Worm (Caenorhabditis elegans) whole organism, L4 larva: ENCODE results near the gene bnc-1.

Experiments
- F44E2.7 ChIP-seq: fragments of 200-800 bp; sonication (Bioruptor generic); IDR thresholded peaks from 2 replicates; pipeline ENCODE4 v2.1.2; 2022; ENCODE audit warnings: missing genetic modification characterization, missing compliant biosample characterization
- R02D3.7 ChIP-seq: fragments of 150-350 bp; sonication (generic microtip); optimal IDR thresholded peaks from 3 replicates; lab custom pipeline; 2014; ENCODE audit warnings: missing biosample characterization, missing genetic modification characterization
- T20F7.1 ChIP-seq: fragments of 200-800 bp; sonication (Bioruptor generic); optimal IDR thresholded peaks from 2 replicates; lab custom pipeline; 2018; ENCODE audit warnings: mild to moderate bottlenecking, missing genetic modification characterization, missing compliant biosample characterization
- T26A8.4 ChIP-seq: fragments of 200-800 bp; sonication (Bioruptor generic); IDR thresholded peaks from 2 replicates; pipeline ENCODE4 v1.3.6; 2022; ENCODE audit warnings: missing genetic modification characterization, missing compliant biosample characterization
- Y48G9A.11 ChIP-seq: fragments of 200-800 bp; sonication (Bioruptor generic); IDR thresholded peaks from 2 replicates; pipeline ENCODE4 v1.3.6; 2022; ENCODE audit warnings: missing genetic modification reagents, missing genetic modification characterization, missing compliant biosample characterization
- Y5F2A.4 ChIP-seq: fragments of 200-800 bp; sonication (Bioruptor generic); optimal IDR thresholded peaks from 2 replicates; lab custom pipeline; 2018; ENCODE audit warnings: mild to moderate bottlenecking, missing genetic modification characterization, missing compliant biosample characterization
- Y75B8A.6 ChIP-seq: fragments of 200-800 bp; sonication (Bioruptor generic); IDR thresholded peaks from 2 replicates; pipeline ENCODE4 v1.3.6; 2022; ENCODE audit warnings: missing genetic modification reagents, missing genetic modification characterization, missing compliant biosample characterization
- ZK546.5 ChIP-seq, 2 experiments: sonication (generic microtip); optimal IDR thresholded peaks; 2 replicates each; lab custom pipeline; 2017; ENCODE audit warnings: missing biosample characterization in 2 of 2, missing genetic modification characterization in 2 of 2
- aha-1 ChIP-seq: fragments of 150-350 bp; peaks from one replicate; lab custom pipeline; 2014; ENCODE audit warnings: missing biosample characterization, missing genetic modification characterization
- aly-2 ChIP-seq: sonication (generic microtip); optimal IDR thresholded peaks from 2 replicates; lab custom pipeline; 2018; ENCODE audit warnings: missing biosample characterization, missing genetic modification characterization
- attf-4 ChIP-seq: sonication (generic microtip); optimal IDR thresholded peaks from 3 replicates; lab custom pipeline; 2017; ENCODE audit warnings: missing biosample characterization, missing genetic modification characterization
- ceh-28 ChIP-seq: fragments of 150-350 bp; optimal IDR thresholded peaks from 2 replicates; lab custom pipeline; 2014; ENCODE audit warnings: missing biosample characterization, missing genetic modification reagents, missing genetic modification characterization
- ceh-32 ChIP-seq: sonication (generic microtip); optimal IDR thresholded peaks from 2 replicates; lab custom pipeline; 2016; ENCODE audit warnings: mild to moderate bottlenecking, missing genetic modification characterization, missing compliant biosample characterization; ENCODE audit not compliant: poor library complexity
- ceh-44 ChIP-seq: fragments of 200-800 bp; sonication (Bioruptor generic); IDR thresholded peaks from 2 replicates; pipeline ENCODE4 v1.3.6; 2022; ENCODE audit warnings: missing genetic modification reagents, missing genetic modification characterization, missing compliant biosample characterization
- ctbp-1 ChIP-seq: fragments of 200-800 bp; sonication (Bioruptor generic); IDR thresholded peaks from 2 replicates; pipeline ENCODE4 v1.3.6; 2022; ENCODE audit warnings: missing genetic modification reagents, missing genetic modification characterization, missing compliant biosample characterization
- dmd-6 ChIP-seq: fragments of 200-800 bp; sonication (Bioruptor generic); IDR thresholded peaks from 2 replicates; pipeline ENCODE4 v1.3.6; 2022; ENCODE audit warnings: missing genetic modification reagents, missing genetic modification characterization, missing compliant biosample characterization
- dmd-9 ChIP-seq: fragments of 200-800 bp; sonication (Bioruptor generic); IDR thresholded peaks from 2 replicates; pipeline ENCODE4 v1.3.6; 2022; ENCODE audit warnings: missing genetic modification reagents, missing genetic modification characterization, missing compliant biosample characterization
- dpl-1 ChIP-seq: fragments of 150-350 bp; optimal IDR thresholded peaks from 2 replicates; lab custom pipeline; 2014; ENCODE audit warnings: missing biosample characterization, missing genetic modification reagents, missing genetic modification characterization
- dve-1 ChIP-seq: sonication (generic microtip); optimal IDR thresholded peaks from 2 replicates; lab custom pipeline; 2017; ENCODE audit warnings: antibody characterized with exemption, mild to moderate bottlenecking, missing genetic modification characterization, missing compliant biosample characterization; ENCODE audit not compliant: insufficient read depth
- fos-1 ChIP-seq: fragments of 150-350 bp; optimal IDR thresholded peaks from 2 replicates; lab custom pipeline; 2014; ENCODE audit warnings: missing biosample characterization, missing genetic modification characterization
- hif-1 ChIP-seq, 2 experiments: sonication (generic microtip); optimal IDR thresholded peaks; 2 replicates each; lab custom pipeline; 2016 to 2017; ENCODE audit warnings: missing compliant biosample characterization in 2 of 2, missing genetic modification characterization in 2 of 2, missing genetic modification reagents in 2 of 2, missing genotype in 2 of 2, mild to moderate bottlenecking in 1 of 2
- hlh-30 ChIP-seq: sonication (generic microtip); optimal IDR thresholded peaks from 2 replicates; lab custom pipeline; 2017; ENCODE audit warnings: antibody characterized with exemption, mild to moderate bottlenecking, missing genetic modification characterization, missing compliant biosample characterization; ENCODE audit not compliant: insufficient read depth
- jun-1 ChIP-seq: fragments of 150-350 bp; optimal IDR thresholded peaks from 2 replicates; lab custom pipeline; 2014; ENCODE audit warnings: missing biosample characterization, missing genetic modification reagents, missing genetic modification characterization
- lim-7 ChIP-seq: fragments of 200-800 bp; sonication (Bioruptor generic); IDR thresholded peaks from 2 replicates; pipeline ENCODE4 v1.3.6; 2022; ENCODE audit warnings: missing genetic modification characterization, missing compliant biosample characterization
- lin-13 ChIP-seq: fragments of 150-350 bp; optimal IDR thresholded peaks from 2 replicates; lab custom pipeline; 2014; ENCODE audit warnings: missing biosample characterization, missing genetic modification reagents, missing genetic modification characterization
- lin-38 ChIP-seq: fragments of 200-800 bp; sonication (Bioruptor generic); IDR thresholded peaks from 2 replicates; pipeline ENCODE4 v1.3.6; 2022; ENCODE audit warnings: missing genetic modification reagents, missing genetic modification characterization, missing compliant biosample characterization
- lin-39 ChIP-seq: fragments of 150-350 bp; optimal IDR thresholded peaks from 2 replicates; lab custom pipeline; 2014; ENCODE audit warnings: missing biosample characterization, missing genetic modification reagents, missing genetic modification characterization
- lir-3 ChIP-seq: sonication (generic microtip); optimal IDR thresholded peaks from 2 replicates; lab custom pipeline; 2016; ENCODE audit warnings: mild to moderate bottlenecking, missing genetic modification characterization, missing compliant biosample characterization
- mdl-1 ChIP-seq, 2 experiments: fragments of 150-350 bp in 1 of 2; sonication (generic microtip) in 1 of 2; optimal IDR thresholded peaks; 2 replicates each; lab custom pipeline; 2014 to 2017; ENCODE audit warnings: missing biosample characterization in 2 of 2, missing genetic modification characterization in 2 of 2
- mdt-29 ChIP-seq: fragments of 200-800 bp; sonication (Bioruptor generic); IDR thresholded peaks from 2 replicates; pipeline ENCODE4 v1.3.6; 2022; ENCODE audit warnings: missing genetic modification reagents, missing genetic modification characterization, missing compliant biosample characterization
- mep-1 ChIP-seq: fragments of 150-350 bp; sonication (generic microtip); optimal IDR thresholded peaks from 3 replicates; lab custom pipeline; 2014; ENCODE audit warnings: missing biosample characterization, missing genetic modification characterization
- mes-2 ChIP-seq: sonication (generic microtip); optimal IDR thresholded peaks from 2 replicates; lab custom pipeline; 2016; ENCODE audit warnings: missing genotype, mild to moderate bottlenecking, missing genetic modification characterization, missing compliant biosample characterization; ENCODE audit not compliant: poor library complexity, severe bottlenecking
- mxl-2 ChIP-seq: fragments of 200-800 bp; sonication (Bioruptor generic); conservative IDR thresholded peaks from 2 replicates; pipeline ENCODE4 v1.3.6; 2022; ENCODE audit warnings: missing genetic modification reagents, missing genetic modification characterization, missing compliant biosample characterization
- nhr-10 ChIP-seq: fragments of 150-350 bp; optimal IDR thresholded peaks from 2 replicates; lab custom pipeline; 2014; ENCODE audit warnings: missing biosample characterization, missing genetic modification characterization
- nhr-111 ChIP-seq: fragments of 200-800 bp; sonication (Bioruptor generic); optimal IDR thresholded peaks from 2 replicates; lab custom pipeline; 2018; ENCODE audit warnings: mild to moderate bottlenecking, missing genetic modification characterization, missing compliant biosample characterization
- nhr-25 ChIP-seq: sonication (generic microtip); optimal IDR thresholded peaks from 2 replicates; lab custom pipeline; 2017; ENCODE audit warnings: missing genetic modification characterization, mild to moderate bottlenecking, missing compliant biosample characterization, antibody characterized with exemption, moderate library complexity, borderline replicate concordance; ENCODE audit not compliant: insufficient read depth
- nhr-41 ChIP-seq: fragments of 200-800 bp; sonication (Bioruptor generic); IDR thresholded peaks from 2 replicates; pipeline ENCODE4 v1.3.6; 2022; ENCODE audit warnings: missing genetic modification reagents, missing genetic modification characterization, missing compliant biosample characterization
- nhr-42 ChIP-seq: fragments of 200-800 bp; sonication (Bioruptor generic); IDR thresholded peaks from 2 replicates; pipeline ENCODE4 v1.3.6; 2022; ENCODE audit warnings: missing genetic modification characterization, missing compliant biosample characterization
- nhr-48 ChIP-seq: sonication (generic microtip); optimal IDR thresholded peaks from 2 replicates; lab custom pipeline; 2016; ENCODE audit warnings: mild to moderate bottlenecking, missing genetic modification characterization, missing compliant biosample characterization
- nhr-77 ChIP-seq: fragments of 150-350 bp; optimal IDR thresholded peaks from 2 replicates; lab custom pipeline; 2014; ENCODE audit warnings: missing biosample characterization, missing genetic modification characterization
- php-3 ChIP-seq: fragments of 200-800 bp; sonication (Bioruptor generic); IDR thresholded peaks from 2 replicates; pipeline ENCODE4 v1.3.6; 2022; ENCODE audit warnings: missing genetic modification reagents, missing genetic modification characterization, missing compliant biosample characterization
- pqm-1 ChIP-seq: sonication (generic microtip); optimal IDR thresholded peaks from 2 replicates; lab custom pipeline; 2017; ENCODE audit warnings: missing biosample characterization, missing genetic modification characterization
- saeg-2 ChIP-seq: fragments of 200-800 bp; sonication (Bioruptor generic); IDR thresholded peaks from 2 replicates; pipeline ENCODE4 v1.3.6; 2022; ENCODE audit warnings: missing genetic modification reagents, missing genetic modification characterization, missing compliant biosample characterization
- sdz-12 ChIP-seq: fragments of 200-800 bp; sonication (Bioruptor generic); optimal IDR thresholded peaks from 2 replicates; lab custom pipeline; 2018; ENCODE audit warnings: mild to moderate bottlenecking, missing genetic modification characterization, missing compliant biosample characterization
- skn-1 ChIP-seq: fragments of 150-350 bp; optimal IDR thresholded peaks from 2 replicates; lab custom pipeline; 2014; ENCODE audit warnings: missing biosample characterization, missing genetic modification characterization
- snpc-4 ChIP-seq: fragments of 150-350 bp; optimal IDR thresholded peaks from 2 replicates; lab custom pipeline; 2014; ENCODE audit warnings: missing biosample characterization, missing genetic modification characterization
- spr-1 ChIP-seq: sonication (generic microtip); optimal IDR thresholded peaks from 2 replicates; lab custom pipeline; 2016; ENCODE audit warnings: mild to moderate bottlenecking, missing genetic modification characterization, missing compliant biosample characterization
- spr-3 ChIP-seq: fragments of 200-800 bp; sonication (Bioruptor generic); optimal IDR thresholded peaks from 2 replicates; lab custom pipeline; 2018; ENCODE audit warnings: mild to moderate bottlenecking, missing genetic modification characterization, missing compliant biosample characterization
- tra-1 ChIP-seq: fragments of 200-800 bp; sonication (Bioruptor generic); IDR thresholded peaks from 2 replicates; pipeline ENCODE4 v1.3.6; 2022; ENCODE audit warnings: missing genetic modification reagents, missing genetic modification characterization, missing compliant biosample characterization
- unc-130 ChIP-seq: sonication (generic microtip); optimal IDR thresholded peaks from 2 replicates; lab custom pipeline; 2016; ENCODE audit warnings: missing genetic modification reagents, missing genetic modification characterization, missing compliant biosample characterization
- zip-11 ChIP-seq: fragments of 200-800 bp; sonication (Bioruptor generic); IDR thresholded peaks from 2 replicates; pipeline ENCODE4 v1.3.6; 2022; ENCODE audit warnings: missing genetic modification characterization, missing compliant biosample characterization
- zip-2 ChIP-seq: fragments of 150-350 bp; optimal IDR thresholded peaks from 2 replicates; lab custom pipeline; 2014; ENCODE audit warnings: missing biosample characterization, missing genetic modification characterization

The bnc-1 gene

ce11 chrV:12300166-12300565 is 23.3 kb upstream of the bnc-1 start (continued):
- no peak for TF ChIP-seq zip-11 (GFP tag; lab: Robert Waterston, UW)
- TF ChIP-seq ceh-32 (tag; lab: Kevin White, UChicago), result no peak
- peak; percentile 94 for TF ChIP-seq hlh-30
- TF ChIP-seq dpl-1 (GFP tag; lab: Kevin White, UChicago), result peak; percentile 30
- no peak for TF ChIP-seq lim-7
- peak; percentile 42; the same call in 1 of the 2 replicates for TF ChIP-seq tra-1 (GFP tag; lab: Robert Waterston, UW)
- peak in 1 of 2 experiments; percentile 84 for TF ChIP-seq mdl-1 (tag; optimal IDR thresholded peaks at IDR 0.05; lab: Kevin White, UChicago)
- TF ChIP-seq unc-130 (GFP tag; lab: Kevin White, UChicago), result no peak
- no peak for TF ChIP-seq lin-39 (tag; lab: Kevin White, UChicago)
- no peak for TF ChIP-seq mxl-2
- no peak for TF ChIP-seq saeg-2 (GFP tag; lab: Robert Waterston, UW)
- TF ChIP-seq skn-1 (tag; lab: Kevin White, UChicago), result no peak
- 0 out of 2 replicates have a peak, but pooled peaks have one; percentile 6 for TF ChIP-seq lin-38 (GFP tag; lab: Robert Waterston, UW)
- no peak for TF ChIP-seq hif-1 (tag; optimal IDR thresholded peaks at IDR 0.05; lab: Kevin White, UChicago)
- peak; percentile 36 for TF ChIP-seq nhr-48 (tag; lab: Kevin White, UChicago)
- TF ChIP-seq lin-13 (GFP tag; lab: Kevin White, UChicago), result no peak
- no peak for TF ChIP-seq T26A8.4
- no peak for TF ChIP-seq mdt-29 (GFP tag; lab: Robert Waterston, UW)
- TF ChIP-seq mes-2, result peak; percentile 65
- TF ChIP-seq zip-2 (tag; lab: Kevin White, UChicago), result no peak
- peak; percentile 32 for TF ChIP-seq nhr-77 (tag; lab: Kevin White, UChicago)
- TF ChIP-seq fos-1 (tag; lab: Kevin White, UChicago), result no peak
- no peak for TF ChIP-seq Y5F2A.4 (GFP tag; lab: Kevin White, UChicago)
- TF ChIP-seq dve-1 (tag; lab: Kevin White, UChicago), result peak; percentile 87
- peak; percentile 32 for TF ChIP-seq pqm-1 (tag; lab: Kevin White, UChicago)
- no peak for TF ChIP-seq F44E2.7 (GFP tag; lab: Robert Waterston, UW)
- TF ChIP-seq php-3 (GFP tag; lab: Robert Waterston, UW), result no peak
- no peak for TF ChIP-seq dmd-9 (GFP tag; lab: Robert Waterston, UW)
- TF ChIP-seq spr-3 (GFP tag; lab: Kevin White, UChicago), result no peak
- TF ChIP-seq spr-1 (tag; lab: Kevin White, UChicago), result no peak
- TF ChIP-seq aha-1 (tag; lab: Kevin White, UChicago), result peak; percentile 92
- no peak for TF ChIP-seq nhr-25 (tag; lab: Kevin White, UChicago)
- peak; percentile 68 for TF ChIP-seq dmd-6 (GFP tag; lab: Robert Waterston, UW)
- TF ChIP-seq nhr-111 (GFP tag; lab: Kevin White, UChicago), result no peak
- no peak for TF ChIP-seq nhr-10 (tag; lab: Kevin White, UChicago)
- TF ChIP-seq T20F7.1 (GFP tag; lab: Kevin White, UChicago), result no peak
- no peak for TF ChIP-seq sdz-12 (GFP tag; lab: Kevin White, UChicago)
- no peak for TF ChIP-seq Y75B8A.6 (GFP tag; lab: Robert Waterston, UW)
- TF ChIP-seq mep-1 (tag; lab: Kevin White, UChicago), result peak; percentile 80
- no peak for TF ChIP-seq nhr-41
- no peak for TF ChIP-seq attf-4 (tag; lab: Kevin White, UChicago)
- no peak for TF ChIP-seq ceh-44 (GFP tag; lab: Robert Waterston, UW)
- TF ChIP-seq lir-3, result no peak
- no peak for TF ChIP-seq Y48G9A.11
- no peak for TF ChIP-seq ctbp-1
- TF ChIP-seq jun-1 (tag; lab: Kevin White, UChicago), result peak; percentile 49
- no peak for TF ChIP-seq snpc-4 (tag; lab: Kevin White, UChicago)
- TF ChIP-seq aly-2 (tag; lab: Kevin White, UChicago), result no peak
- TF ChIP-seq ZK546.5 (tag; optimal IDR thresholded peaks at IDR 0.05; lab: Kevin White, UChicago), result no peak
- no peak for TF ChIP-seq ceh-28 (tag; lab: Kevin White, UChicago)
- TF ChIP-seq nhr-42 (GFP tag; lab: Robert Waterston, UW), result no peak
- no peak for TF ChIP-seq R02D3.7 (tag; lab: Kevin White, UChicago)
